Fruit fly (Drosophila melanogaster) whole organism, embryonic: Measurements from ENCODE around the gene Srr.

Experiments
- Atf-2 ChIP-seq: fragments of 200-800 bp; sonication (Bioruptor generic); optimal IDR thresholded peaks from 2 replicates; lab custom pipeline; 2016; ENCODE audit warnings: missing biosample characterization, missing genetic modification characterization
- Atf6 ChIP-seq: fragments of 200-800 bp; sonication (Bioruptor generic); IDR thresholded peaks from 2 replicates; pipeline ENCODE4 v1.3.6; 2022; ENCODE audit warnings: missing biosample characterization, missing genetic modification characterization
- Awh ChIP-seq: fragments of 200-800 bp; sonication (Bioruptor generic); IDR thresholded peaks from 2 replicates; pipeline ENCODE4, ENCODE4 v1.3.6; 2022; ENCODE audit warnings: missing biosample characterization, missing genetic modification characterization
- Blimp-1 ChIP-seq: fragments of 200-800 bp; sonication (Bioruptor generic); optimal IDR thresholded peaks from 3 replicates; lab custom pipeline; 2018; ENCODE audit warnings: missing biosample characterization, missing genetic modification characterization, mild to moderate bottlenecking, moderate library complexity, missing genetic modification reagents
- CG10147 ChIP-seq: fragments of 200-800 bp; sonication (Bioruptor generic); optimal IDR thresholded peaks from 2 replicates; lab custom pipeline; 2019; ENCODE audit warnings: missing biosample characterization, mild to moderate bottlenecking, missing genetic modification characterization, moderate library complexity
- CG10209 ChIP-seq: fragments of 200-800 bp; sonication (Bioruptor generic); optimal IDR thresholded peaks from 3 replicates; lab custom pipeline; 2017; ENCODE audit warnings: missing biosample characterization, mild to moderate bottlenecking, missing genetic modification characterization, missing genetic modification reagents
- CG10979 ChIP-seq: fragments of 200-800 bp; sonication (Bioruptor generic); optimal IDR thresholded peaks from 2 replicates; lab custom pipeline; 2018; ENCODE audit warnings: missing biosample characterization, mild to moderate bottlenecking, missing genetic modification characterization, moderate library complexity
- CG11247 ChIP-seq: fragments of 200-800 bp; sonication (Bioruptor generic); IDR thresholded peaks from 2 replicates; pipeline ENCODE4 v1.3.6; 2022; ENCODE audit warnings: missing biosample characterization, missing genetic modification characterization
- CG12155 ChIP-seq: fragments of 200-800 bp; sonication (Bioruptor generic); optimal IDR thresholded peaks from 3 replicates; lab custom pipeline; 2016; ENCODE audit warnings: missing biosample characterization, missing genetic modification characterization
- CG14965 ChIP-seq: fragments of 200-800 bp; sonication (Bioruptor generic); optimal IDR thresholded peaks from 2 replicates; lab custom pipeline; 2016; ENCODE audit warnings: missing biosample characterization, missing genetic modification characterization, borderline replicate concordance
- CG1529 ChIP-seq: fragments of 200-800 bp; sonication (Bioruptor generic); optimal IDR thresholded peaks from 3 replicates; lab custom pipeline; 2018; ENCODE audit warnings: missing biosample characterization, missing genetic modification characterization
- CG16779 ChIP-seq: fragments of 200-800 bp; sonication (Bioruptor generic); IDR thresholded peaks from 2 replicates; pipeline ENCODE4 v1.3.6; 2022; ENCODE audit warnings: missing biosample characterization, missing genetic modification characterization
- CG17186 ChIP-seq: fragments of 200-800 bp; sonication (Bioruptor generic); optimal IDR thresholded peaks from 3 replicates; lab custom pipeline; 2017; ENCODE audit warnings: missing biosample characterization, missing genetic modification reagents, missing genetic modification characterization
- CG18262 ChIP-seq: fragments of 200-800 bp; optimal IDR thresholded peaks from 3 replicates; lab custom pipeline; 2019; ENCODE audit warnings: missing biosample characterization, mild to moderate bottlenecking, missing genetic modification characterization, moderate library complexity
- CG2202 ChIP-seq: fragments of 200-800 bp; sonication (Bioruptor generic); optimal IDR thresholded peaks from 2 replicates; lab custom pipeline; 2018; ENCODE audit warnings: missing biosample characterization, mild to moderate bottlenecking, missing genetic modification characterization
- CG2712 ChIP-seq: fragments of 200-800 bp; optimal IDR thresholded peaks from 3 replicates; lab custom pipeline; 2019; ENCODE audit warnings: missing biosample characterization, mild to moderate bottlenecking, missing genetic modification characterization, moderate library complexity
- CG32767 ChIP-seq: fragments of 200-800 bp; sonication (Bioruptor generic); IDR thresholded peaks from 2 replicates; pipeline ENCODE4 v1.3.6; 2022; ENCODE audit warnings: missing biosample characterization, missing genetic modification characterization
- CG3995 ChIP-seq: fragments of 200-800 bp; sonication (Bioruptor generic); optimal IDR thresholded peaks from 3 replicates; lab custom pipeline; 2016; ENCODE audit warnings: missing biosample characterization, missing genetic modification characterization
- CG4282 ChIP-seq: fragments of 200-800 bp; sonication (Bioruptor generic); optimal IDR thresholded peaks from 2 replicates; lab custom pipeline; 2016; ENCODE audit warnings: missing biosample characterization, missing genetic modification characterization
- CG4820 ChIP-seq: fragments of 200-800 bp; sonication (Bioruptor generic); optimal IDR thresholded peaks from 3 replicates; lab custom pipeline; 2016; ENCODE audit warnings: missing biosample characterization, missing genetic modification characterization
- CG9817 ChIP-seq: fragments of 200-800 bp; sonication (Bioruptor generic); optimal IDR thresholded peaks from 2 replicates; lab custom pipeline; 2018; ENCODE audit warnings: missing biosample characterization, mild to moderate bottlenecking, missing genetic modification characterization, moderate library complexity
- Drgx ChIP-seq: fragments of 200-800 bp; sonication (Bioruptor generic); IDR thresholded peaks from 2 replicates; pipeline ENCODE4 v1.3.6; 2022; ENCODE audit warnings: missing biosample characterization, missing genetic modification characterization
- Gsc ChIP-seq: fragments of 200-800 bp; sonication (Bioruptor generic); IDR thresholded peaks from 2 replicates; pipeline ENCODE4 v1.3.6; 2022; ENCODE audit warnings: missing biosample characterization, missing genetic modification characterization
- Lim3 ChIP-seq: fragments of 200-800 bp; sonication (Bioruptor generic); IDR thresholded peaks from 2 replicates; pipeline ENCODE4 v1.3.6; 2022; ENCODE audit warnings: missing biosample characterization, missing genetic modification characterization
- Med ChIP-seq: fragments of 200-800 bp; sonication (Bioruptor generic); peaks from one replicate; lab custom pipeline; 2016; ENCODE audit warnings: missing biosample characterization, missing genetic modification characterization, mild to moderate bottlenecking, inconsistent platforms, moderate library complexity
- Spps ChIP-seq: fragments of 200-800 bp; sonication (Bioruptor generic); optimal IDR thresholded peaks from 2 replicates; lab custom pipeline; 2018; ENCODE audit warnings: missing biosample characterization, mild to moderate bottlenecking, missing genetic modification characterization
- Xbp1 ChIP-seq: fragments of 200-800 bp; sonication (Bioruptor generic); optimal IDR thresholded peaks from 3 replicates; lab custom pipeline; 2016; ENCODE audit warnings: missing biosample characterization, mild to moderate bottlenecking, missing genetic modification characterization
- ac ChIP-seq: fragments of 200-800 bp; sonication (Bioruptor generic); optimal IDR thresholded peaks from 3 replicates; lab custom pipeline; 2017; ENCODE audit warnings: missing biosample characterization, mild to moderate bottlenecking, missing genetic modification characterization
- ara ChIP-seq: fragments of 200-800 bp; sonication (Bioruptor generic); IDR thresholded peaks from 2 replicates; pipeline ENCODE4 v1.3.6; 2022; ENCODE audit warnings: missing biosample characterization, missing genetic modification characterization
- ato ChIP-seq: fragments of 200-800 bp; sonication (Bioruptor generic); IDR thresholded peaks from 2 replicates; pipeline ENCODE4 v1.3.6; 2022; ENCODE audit warnings: missing biosample characterization, missing genetic modification characterization; ENCODE audit not compliant: partially characterized antibody
- bab2 ChIP-seq: fragments of 200-800 bp; sonication (Bioruptor generic); optimal IDR thresholded peaks from 2 replicates; lab custom pipeline; 2016; ENCODE audit warnings: missing biosample characterization, missing genetic modification characterization
- bbx ChIP-seq: fragments of 200-800 bp; sonication (Bioruptor generic); IDR thresholded peaks from 2 replicates; pipeline ENCODE4 v1.3.6; 2022; ENCODE audit warnings: missing biosample characterization, missing genetic modification characterization; ENCODE audit not compliant: partially characterized antibody
- cg ChIP-seq: fragments of 200-800 bp; sonication (Bioruptor generic); optimal IDR thresholded peaks from 3 replicates; lab custom pipeline; 2019; ENCODE audit warnings: missing biosample characterization, mild to moderate bottlenecking, missing genetic modification characterization, moderate library complexity
- dpn ChIP-seq, 2 experiments: fragments of 200-800 bp; sonication (Bioruptor generic); optimal IDR thresholded peaks; 3 replicates each; lab custom pipeline; 2016; ENCODE audit warnings: missing biosample characterization in 2 of 2, missing genetic modification characterization in 2 of 2
- ewg ChIP-seq: fragments of 200-800 bp; sonication (Bioruptor generic); optimal IDR thresholded peaks from 3 replicates; lab custom pipeline; 2017; ENCODE audit warnings: mild to moderate bottlenecking, missing biosample characterization, missing genetic modification reagents, missing genetic modification characterization
- fd102C ChIP-seq: fragments of 200-800 bp; sonication (Bioruptor generic); optimal IDR thresholded peaks from 2 replicates; lab custom pipeline; 2018; ENCODE audit warnings: missing biosample characterization, mild to moderate bottlenecking, missing genetic modification characterization, moderate library complexity
- fd96Cb ChIP-seq: fragments of 200-800 bp; sonication (Bioruptor generic); optimal IDR thresholded peaks from 2 replicates; lab custom pipeline; 2018; ENCODE audit warnings: missing biosample characterization, mild to moderate bottlenecking, missing genetic modification characterization, moderate library complexity
- fu2 ChIP-seq: fragments of 200-800 bp; sonication (Bioruptor generic); optimal IDR thresholded peaks from 2 replicates; lab custom pipeline; 2016; ENCODE audit warnings: missing biosample characterization, missing genetic modification characterization
- gcm ChIP-seq: fragments of 200-800 bp; sonication (Bioruptor generic); optimal IDR thresholded peaks from 2 replicates; lab custom pipeline; 2019; ENCODE audit warnings: missing biosample characterization, mild to moderate bottlenecking, missing genetic modification characterization, moderate library complexity
- grau ChIP-seq: fragments of 200-800 bp; optimal IDR thresholded peaks from 3 replicates; lab custom pipeline; 2019; ENCODE audit warnings: missing biosample characterization, mild to moderate bottlenecking, missing genetic modification characterization, moderate library complexity
- grn ChIP-seq: fragments of 200-800 bp; sonication (Bioruptor generic); optimal IDR thresholded peaks from 3 replicates; lab custom pipeline; 2017; ENCODE audit warnings: missing biosample characterization, missing genetic modification characterization
- nmo ChIP-seq: fragments of 200-800 bp; sonication (Bioruptor generic); optimal IDR thresholded peaks from 2 replicates; lab custom pipeline; 2018; ENCODE audit warnings: missing biosample characterization, mild to moderate bottlenecking, missing genetic modification characterization, moderate library complexity
- org-1 ChIP-seq: fragments of 200-800 bp; sonication (Bioruptor generic); optimal IDR thresholded peaks from 2 replicates; lab custom pipeline; 2017; ENCODE audit warnings: missing biosample characterization, missing genetic modification characterization
- pan ChIP-seq, 4 experiments: fragments of >200 bp in 3 of 4; fragments of 200-800 bp in 1 of 4; sonication (Bioruptor generic) in 1 of 4; optimal IDR thresholded peaks in 3 of 4; IDR thresholded peaks in 1 of 4; 2 replicates each; pipeline versions ENCODE4 v1.3.6 to Lab custom; 2017 to 2022; ENCODE audit warnings: missing biosample characterization in 2 of 4, missing genetic modification characterization in 2 of 4, mixed read lengths in 1 of 4
- pfk ChIP-seq: fragments of 200-800 bp; sonication (Bioruptor generic); optimal IDR thresholded peaks from 2 replicates; lab custom pipeline; 2018; ENCODE audit warnings: missing biosample characterization, mild to moderate bottlenecking, missing genetic modification characterization, moderate library complexity
- run ChIP-seq: fragments of 200-800 bp; sonication (Bioruptor generic); optimal IDR thresholded peaks from 3 replicates; lab custom pipeline; 2018; ENCODE audit warnings: missing biosample characterization, mild to moderate bottlenecking, missing genetic modification characterization
- shn ChIP-seq: fragments of 200-800 bp; sonication (Bioruptor generic); optimal IDR thresholded peaks from 3 replicates; lab custom pipeline; 2016; ENCODE audit warnings: missing biosample characterization, missing genetic modification characterization

The Srr gene

DNA sequence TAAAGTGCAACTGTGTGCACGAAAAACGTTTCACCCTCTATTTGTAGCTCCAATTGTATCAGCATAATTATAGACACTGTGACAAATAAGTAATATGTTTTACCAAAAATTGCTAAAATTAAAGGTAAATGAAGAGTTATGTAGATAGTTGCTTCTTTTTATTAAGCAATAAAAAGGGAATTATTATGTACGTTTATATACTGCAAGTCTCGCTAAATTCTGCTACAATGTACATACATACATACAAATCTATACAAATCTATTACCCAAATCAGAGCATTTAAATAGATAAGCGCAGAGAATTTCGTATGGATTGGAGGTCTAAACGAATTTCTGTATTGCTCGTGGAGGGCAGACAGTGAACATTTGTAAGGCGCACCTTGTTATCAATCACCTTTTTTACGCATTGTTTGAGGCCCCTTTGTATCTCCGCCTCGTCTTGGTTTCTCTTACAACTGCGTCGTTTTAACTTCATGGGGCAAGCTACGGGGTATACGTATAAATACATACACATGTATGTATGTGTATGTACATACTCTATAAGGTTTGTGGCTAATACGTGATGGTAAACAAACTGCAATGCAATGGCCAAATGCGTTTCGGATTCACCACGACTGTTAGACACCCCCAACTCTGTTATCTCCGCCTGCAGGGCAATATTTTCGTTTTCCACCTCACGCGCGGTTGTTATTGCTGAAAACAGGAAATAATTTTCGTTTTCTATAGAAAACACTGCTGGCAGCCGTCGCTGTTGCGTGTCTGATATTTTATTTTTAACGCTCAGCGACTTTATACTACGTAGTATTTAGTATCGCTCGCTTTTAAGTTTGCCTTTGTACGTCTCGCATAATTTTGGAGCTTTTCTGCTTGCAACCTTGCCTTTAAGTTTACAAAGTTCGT lies 25.8 kb upstream of the Srr start (continued):
- TF ChIP-seq CG11247 (GFP tag; lab: Robert Waterston, UW) (no peak), CG4282 (GFP tag; lab: Kevin White, UChicago) (peak; percentile 38), fd96Cb (tag; lab: Kevin White, UChicago) (peak; percentile 75), shn (peak; percentile 26), bbx (GFP tag; lab: Robert Waterston, UW) (peak; percentile 40; the same call in 1 of the 2 replicates), run (peak; percentile 16), grn (GFP tag; lab: Kevin White, UChicago) (peak; percentile 73), nmo (GFP tag; lab: Kevin White, UChicago) (peak; percentile 85), Lim3 (GFP tag; lab: Robert Waterston, UW) (no peak), CG14965 (GFP tag; lab: Kevin White, UChicago) (no peak), CG12155 (GFP tag; lab: Kevin White, UChicago) (peak; percentile 31), CG10147 (GFP tag; lab: Kevin White, UChicago) (peak; percentile 9), CG32767 (GFP tag; lab: Robert Waterston, UW) (0 out of 2 replicates have a peak, but pooled peaks have one; percentile 27), CG2712 (peak; percentile 86), CG9817 (tag; lab: Kevin White, UChicago) (peak; percentile 17), CG2202 (tag; lab: Kevin White, UChicago) (peak; percentile 51), fd102C (no peak), gcm (GFP tag; lab: Kevin White, UChicago) (peak; percentile 72), CG4820 (GFP tag; lab: Kevin White, UChicago) (peak; percentile 16), grau (tag; lab: Kevin White, UChicago) (peak; percentile 77), org-1 (peak; percentile 60), CG17186 (GFP tag; lab: Kevin White, UChicago) (peak; percentile 15), Gsc (no peak), CG3995 (GFP tag; lab: Kevin White, UChicago) (no peak), ac (GFP tag; lab: Kevin White, UChicago) (no peak), fu2 (GFP tag; lab: Kevin White, UChicago) (no peak), CG10979 (peak; percentile 87), Drgx (GFP tag; lab: Robert Waterston, UW) (peak; percentile 62; the same call in 1 of the 2 replicates), dpn (GFP tag; optimal IDR thresholded peaks at IDR 0.05; lab: Kevin White, UChicago) (peak; percentile 34 to 40), CG18262 (tag; lab: Kevin White, UChicago) (peak; percentile 88), bab2 (GFP tag; lab: Kevin White, UChicago) (peak; percentile 42), CG16779 (GFP tag; lab: Robert Waterston, UW) (no peak), Spps (tag; lab: Kevin White, UChicago) (peak; percentile 76), Atf6 (GFP tag; lab: Robert Waterston, UW) (peak; percentile 15; the same call in 1 of the 2 replicates), pan (optimal IDR thresholded peaks at IDR 0.05; lab: Kevin White, UChicago) (no peak), pan (GFP tag; optimal IDR thresholded peaks at IDR 0.05 in 1 of 2, IDR thresholded peaks at IDR 0.05 in 1 of 2) (peak in 1 of 2 experiments; percentile 73), ato (GFP tag; lab: Robert Waterston, UW) (no peak), ewg (GFP tag; lab: Kevin White, UChicago) (peak; percentile 56), Awh (peak; percentile 47), ara (GFP tag; lab: Robert Waterston, UW) (peak; percentile 11; the same call in 1 of the 2 replicates), CG10209 (GFP tag; lab: Kevin White, UChicago) (peak; percentile 69), cg (peak; percentile 79), Atf-2 (GFP tag; lab: Kevin White, UChicago) (peak; percentile 56), Xbp1 (peak; percentile 59), Blimp-1 (GFP tag; lab: Kevin White, UChicago) (peak; percentile 70), CG1529 (GFP tag; lab: Kevin White, UChicago) (peak; percentile 69), Med (GFP tag; lab: Kevin White, UChicago) (peak; percentile 83), pfk (GFP tag; lab: Kevin White, UChicago) (peak; percentile 46)
